ENCODE assay signal across 1 fruit fly cellular context in genomic region chr3L:18148418-18148973, dm6.
A peak's percentile ranks its signal among the peaks of the same experiment; 100 is the strongest.
TF ChIP-seq lines count a peak whose summit lies in the region.

Gene CG7330 (plus strand): TSS chr3L:18148923.

TF ChIP-seq in whole organism, embryonic, 481 proteins besides CTCF, POLR2A, EP300 and RAD21 (continued from another document and continues in another):
- TF ChIP-seq CG14441 (GFP tag; IDR thresholded peaks at IDR 0.05; lab: Robert Waterston, UW) (peak; percentile 85), unc-4 (GFP tag; IDR thresholded peaks at IDR 0.05; lab: Robert Waterston, UW; ENCODE audit: partially characterized antibody) (no peak), dm (GFP tag; optimal IDR thresholded peaks at IDR 0.05; lab: Kevin White, UChicago) (no peak), CG17829 (tag; optimal IDR thresholded peaks at IDR 0.05; lab: Kevin White, UChicago) (peak; percentile 91), CG7786 (GFP tag; optimal IDR thresholded peaks at IDR 0.05; lab: Kevin White, UChicago) (peak; percentile 10), CG18619 (GFP tag; optimal IDR thresholded peaks at IDR 0.05; lab: Kevin White, UChicago) (peak; percentile 91), CG10543 (GFP tag; optimal IDR thresholded peaks at IDR 0.05; lab: Kevin White, UChicago) (peak; percentile 89), Hr51 (GFP tag; optimal IDR thresholded peaks at IDR 0.05; lab: Kevin White, UChicago) (peak; percentile 39 to 99), Myb (GFP tag; optimal IDR thresholded peaks at IDR 0.05; lab: Kevin White, UChicago) (no peak), Hsf (GFP tag; optimal IDR thresholded peaks at IDR 0.05; lab: Kevin White, UChicago) (peak; percentile 77), CG6175 (GFP tag; IDR thresholded peaks at IDR 0.05; lab: Robert Waterston, UW) (no peak; the same call in 2 of the 3 replicates), fru (optimal IDR thresholded peaks at IDR 0.05; lab: Kevin White, UChicago) (no peak), Tbp (GFP tag; optimal IDR thresholded peaks at IDR 0.05; lab: Kevin White, UChicago) (no peak), mirr (GFP tag; optimal IDR thresholded peaks at IDR 0.05; lab: Kevin White, UChicago) (peak; percentile 43), Lim3 (GFP tag; IDR thresholded peaks at IDR 0.05; lab: Robert Waterston, UW) (0 out of 2 replicates have a peak, but pooled peaks have one; percentile 44), mam (GFP tag; optimal IDR thresholded peaks at IDR 0.05; lab: Kevin White, UChicago) (peak; percentile 54), CG3995 (GFP tag; optimal IDR thresholded peaks at IDR 0.05; lab: Kevin White, UChicago) (peak; percentile 71), abd-A (tag; optimal IDR thresholded peaks at IDR 0.05; lab: Kevin White, UChicago) (no peak), CG9817 (tag; optimal IDR thresholded peaks at IDR 0.05; lab: Kevin White, UChicago) (peak; percentile 90), tin (GFP tag; optimal IDR thresholded peaks at IDR 0.05; lab: Kevin White, UChicago) (peak; percentile 87), HmgZ (tag; optimal IDR thresholded peaks at IDR 0.05; lab: Kevin White, UChicago) (peak; percentile 93), wor (GFP tag; IDR thresholded peaks at IDR 0.05; lab: Robert Waterston, UW) (peak; percentile 92), prd (optimal IDR thresholded peaks at IDR 0.05; lab: Kevin White, UChicago) (no peak), prd (GFP tag; IDR thresholded peaks at IDR 0.05; lab: Robert Waterston, UW) (peak; percentile 83), Hr78 (GFP tag; optimal IDR thresholded peaks at IDR 0.05; lab: Kevin White, UChicago) (peak in 1 of 2 experiments; percentile 82), CG6813 (GFP tag; optimal IDR thresholded peaks at IDR 0.05; lab: Kevin White, UChicago) (peak; percentile 84), stwl (tag; optimal IDR thresholded peaks at IDR 0.05; lab: Kevin White, UChicago) (no peak), Ptx1 (GFP tag; IDR thresholded peaks at IDR 0.05; lab: Robert Waterston, UW) (peak; percentile 94), Scr (GFP tag; IDR thresholded peaks at IDR 0.05; lab: Robert Waterston, UW; ENCODE audit: partially characterized antibody) (no peak), Sry-δ (GFP tag; optimal IDR thresholded peaks at IDR 0.05; lab: Kevin White, UChicago) (peak; percentile 3), bigmax (GFP tag; optimal IDR thresholded peaks at IDR 0.05; lab: Kevin White, UChicago) (no peak), kah (GFP tag; optimal IDR thresholded peaks at IDR 0.05; lab: Kevin White, UChicago) (peak; percentile 87), CG14667 (GFP tag; IDR thresholded peaks at IDR 0.05; lab: Robert Waterston, UW) (peak; percentile 80), CG9215 (GFP tag; IDR thresholded peaks at IDR 0.05; lab: Robert Waterston, UW) (peak; percentile 82), CG17912 (GFP tag; optimal IDR thresholded peaks at IDR 0.05; lab: Kevin White, UChicago) (no peak), Mes4 (GFP tag; optimal IDR thresholded peaks at IDR 0.05; lab: Kevin White, UChicago) (no peak), Mrtf (GFP tag; IDR thresholded peaks at IDR 0.05; lab: Robert Waterston, UW) (peak; percentile 72), schlank (tag; optimal IDR thresholded peaks at IDR 0.05; lab: Kevin White, UChicago) (peak; percentile 60), gem (tag; optimal IDR thresholded peaks at IDR 0.05; lab: Kevin White, UChicago) (peak; percentile 97), CG12071 (GFP tag; optimal IDR thresholded peaks at IDR 0.05; lab: Kevin White, UChicago) (peak; percentile 79), CG34422 (GFP tag; IDR thresholded peaks at IDR 0.05; lab: Robert Waterston, UW) (peak; percentile 84), CG3065 (GFP tag; optimal IDR thresholded peaks at IDR 0.05; lab: Kevin White, UChicago) (peak; percentile 47), CG17612 (GFP tag; IDR thresholded peaks at IDR 0.05; lab: Robert Waterston, UW) (no peak; the same call in 1 of the 2 replicates), Fer2 (tag; optimal IDR thresholded peaks at IDR 0.05; lab: Kevin White, UChicago) (peak; percentile 84), sob (GFP tag; IDR thresholded peaks at IDR 0.05; lab: Robert Waterston, UW) (peak; percentile 86), CG17359 (tag; optimal IDR thresholded peaks at IDR 0.05; lab: Kevin White, UChicago) (peak; percentile 95), CG10147 (GFP tag; optimal IDR thresholded peaks at IDR 0.05; lab: Kevin White, UChicago) (peak; percentile 93), tup (GFP tag; optimal IDR thresholded peaks at IDR 0.05; lab: Kevin White, UChicago) (peak; percentile 41), odd (GFP tag; optimal IDR thresholded peaks at IDR 0.05; lab: Kevin White, UChicago) (peak; percentile 94), nerfin-2 (GFP tag; IDR thresholded peaks at IDR 0.05; lab: Robert Waterston, UW; ENCODE audit: partially characterized antibody) (no peak), CG17568 (GFP tag; optimal IDR thresholded peaks at IDR 0.05; lab: Kevin White, UChicago) (peak; percentile 72), wek (GFP tag; optimal IDR thresholded peaks at IDR 0.05; lab: Kevin White, UChicago) (no peak), CG6791 (GFP tag; IDR thresholded peaks at IDR 0.05; lab: Robert Waterston, UW; ENCODE audit: partially characterized antibody) (no peak), CG3407 (GFP tag; optimal IDR thresholded peaks at IDR 0.05; lab: Kevin White, UChicago) (peak; percentile 83), insv (GFP tag; optimal IDR thresholded peaks at IDR 0.05; lab: Kevin White, UChicago) (peak in 1 of 2 experiments; percentile 55), grau (tag; optimal IDR thresholded peaks at IDR 0.05; lab: Kevin White, UChicago) (peak; percentile 95), inv (GFP tag; IDR thresholded peaks at IDR 0.05; lab: Robert Waterston, UW; ENCODE audit: partially characterized antibody) (no peak), p53 (GFP tag; optimal IDR thresholded peaks at IDR 0.05; lab: Kevin White, UChicago) (no peak), sens (GFP tag; lab: Kevin White, UChicago) (peak; percentile 90), CG4730 (GFP tag; IDR thresholded peaks at IDR 0.05; lab: Robert Waterston, UW) (peak; percentile 85), CG6654 (GFP tag; optimal IDR thresholded peaks at IDR 0.05; lab: Kevin White, UChicago) (peak; percentile 63), CG15479 (GFP tag; optimal IDR thresholded peaks at IDR 0.05; lab: Kevin White, UChicago) (no peak), Hr39 (optimal IDR thresholded peaks at IDR 0.05; lab: Kevin White, UChicago) (no peak), CG32772 (GFP tag; IDR thresholded peaks at IDR 0.05; lab: Robert Waterston, UW) (peak; percentile 84), crp (GFP tag; optimal IDR thresholded peaks at IDR 0.05; lab: Kevin White, UChicago) (peak in 1 of 2 experiments; percentile 55), pb (GFP tag; optimal IDR thresholded peaks at IDR 0.05; lab: Kevin White, UChicago) (no peak), CG12659 (GFP tag; optimal IDR thresholded peaks at IDR 0.05; lab: Kevin White, UChicago) (peak; percentile 97), Atf-2 (GFP tag; optimal IDR thresholded peaks at IDR 0.05; lab: Kevin White, UChicago) (no peak), lilli (GFP tag; optimal IDR thresholded peaks at IDR 0.05; lab: Kevin White, UChicago) (peak; percentile 82), vfl (GFP tag; optimal IDR thresholded peaks at IDR 0.05; lab: Kevin White, UChicago) (no peak), kni (GFP tag; optimal IDR thresholded peaks at IDR 0.05; lab: Kevin White, UChicago) (peak; percentile 46), CG12942 (GFP tag; optimal IDR thresholded peaks at IDR 0.05; lab: Kevin White, UChicago) (peak; percentile 90), slbo (GFP tag; IDR thresholded peaks at IDR 0.05; lab: Robert Waterston, UW) (peak; percentile 86), phol (tag; optimal IDR thresholded peaks at IDR 0.05; lab: Kevin White, UChicago) (peak; percentile 95), BEAF-32 (GFP tag; optimal IDR thresholded peaks at IDR 0.05; lab: Kevin White, UChicago) (no peak), CG16863 (GFP tag; optimal IDR thresholded peaks at IDR 0.05; lab: Kevin White, UChicago) (peak; percentile 59), lola (GFP tag; optimal IDR thresholded peaks at IDR 0.05; lab: Kevin White, UChicago) (peak in 1 of 3 experiments; percentile 43), CG6254 (GFP tag; optimal IDR thresholded peaks at IDR 0.05; lab: Kevin White, UChicago) (peak; percentile 35), tap (tag; optimal IDR thresholded peaks at IDR 0.05; lab: Kevin White, UChicago) (peak; percentile 91), ssp (GFP tag; IDR thresholded peaks at IDR 0.05; lab: Robert Waterston, UW) (peak; percentile 81; the same call in 1 of the 2 replicates), yki (optimal IDR thresholded peaks at IDR 0.05; lab: Kevin White, UChicago) (no peak), YL-1 (GFP tag; optimal IDR thresholded peaks at IDR 0.05; lab: Kevin White, UChicago) (peak; percentile 56), ken (GFP tag; IDR thresholded peaks at IDR 0.05; lab: Robert Waterston, UW) (peak; percentile 66), CG2199 (GFP tag; IDR thresholded peaks at IDR 0.05; lab: Robert Waterston, UW) (0 out of 3 replicates have a peak, but pooled peaks have one; percentile 51), CG31441 (GFP tag; IDR thresholded peaks at IDR 0.05; lab: Robert Waterston, UW) (peak; percentile 98), Jarid2 (GFP tag; optimal IDR thresholded peaks at IDR 0.05; lab: Kevin White, UChicago) (peak; percentile 71), CG6765 (GFP tag; optimal IDR thresholded peaks at IDR 0.05; lab: Kevin White, UChicago) (peak; percentile 91), CG13894 (tag; optimal IDR thresholded peaks at IDR 0.05; lab: Kevin White, UChicago) (peak; percentile 29), CG3847 (GFP tag; IDR thresholded peaks at IDR 0.05; lab: Robert Waterston, UW) (peak; percentile 85), CG13624 (GFP tag; optimal IDR thresholded peaks at IDR 0.05; lab: Kevin White, UChicago) (peak; percentile 22), Sox100B (GFP tag; optimal IDR thresholded peaks at IDR 0.05; lab: Kevin White, UChicago) (peak; percentile 98), trh (GFP tag; optimal IDR thresholded peaks at IDR 0.05; lab: Kevin White, UChicago) (peak; percentile 69), Stat92E (GFP tag; optimal IDR thresholded peaks at IDR 0.05; lab: Kevin White, UChicago) (no peak), CG12104 (GFP tag; optimal IDR thresholded peaks at IDR 0.05; lab: Kevin White, UChicago) (peak; percentile 86), CG11398 (GFP tag; optimal IDR thresholded peaks at IDR 0.05; lab: Kevin White, UChicago) (no peak), vvl (GFP tag; IDR thresholded peaks at IDR 0.05; lab: Robert Waterston, UW) (peak; percentile 83), sna (GFP tag; IDR thresholded peaks at IDR 0.05; lab: Robert Waterston, UW; ENCODE audit: partially characterized antibody) (no peak), sim (GFP tag; IDR thresholded peaks at IDR 0.05; lab: Robert Waterston, UW) (0 out of 2 replicates have a peak, but pooled peaks have one; percentile 40), CG2712 (tag; optimal IDR thresholded peaks at IDR 0.05; lab: Kevin White, UChicago) (peak; percentile 93), CG9609 (GFP tag; optimal IDR thresholded peaks at IDR 0.05; lab: Kevin White, UChicago) (peak; percentile 23), Awh (GFP tag; IDR thresholded peaks at IDR 0.05; lab: Robert Waterston, UW) (peak; percentile 75), CG1233 (GFP tag; optimal IDR thresholded peaks at IDR 0.05; lab: Kevin White, UChicago) (peak; percentile 87), Dll (GFP tag; IDR thresholded peaks at IDR 0.05; lab: Robert Waterston, UW; ENCODE audit: partially characterized antibody) (no peak), CG7745 (tag; optimal IDR thresholded peaks at IDR 0.05; lab: Kevin White, UChicago) (no peak), cas (GFP tag; IDR thresholded peaks at IDR 0.05; lab: Robert Waterston, UW) (peak; percentile 63; the same call in 1 of the 2 replicates), CG31224 (GFP tag; IDR thresholded peaks at IDR 0.05; lab: Robert Waterston, UW) (peak; percentile 50), Gsc (GFP tag; IDR thresholded peaks at IDR 0.05; lab: Robert Waterston, UW) (no peak; the same call in 1 of the 2 replicates), klu (GFP tag; IDR thresholded peaks at IDR 0.05; lab: Robert Waterston, UW) (peak; percentile 82), CG1603 (tag; optimal IDR thresholded peaks at IDR 0.05; lab: Kevin White, UChicago) (peak; percentile 44), pan (optimal IDR thresholded peaks at IDR 0.05; lab: Kevin White, UChicago) (no peak), pan (GFP tag; optimal IDR thresholded peaks at IDR 0.05 in 1 of 2, IDR thresholded peaks at IDR 0.05 in 1 of 2) (peak in 1 of 2 experiments; percentile 90), Kr (GFP tag; optimal IDR thresholded peaks at IDR 0.05; lab: Kevin White, UChicago) (no peak), fu2 (GFP tag; optimal IDR thresholded peaks at IDR 0.05; lab: Kevin White, UChicago) (peak; percentile 42), CG18011 (GFP tag; optimal IDR thresholded peaks at IDR 0.05; lab: Kevin White, UChicago) (peak; percentile 80), esg (GFP tag; conservative IDR thresholded peaks at IDR 0.05; lab: Robert Waterston, UW) (peak; percentile 92), CG6854 (GFP tag; optimal IDR thresholded peaks at IDR 0.05; lab: Kevin White, UChicago) (peak; percentile 90), CG15011 (GFP tag; optimal IDR thresholded peaks at IDR 0.05; lab: Kevin White, UChicago) (peak; percentile 90), tio (GFP tag; optimal IDR thresholded peaks at IDR 0.05; lab: Kevin White, UChicago) (peak; percentile 92), jigr1 (GFP tag; IDR thresholded peaks at IDR 0.05; lab: Robert Waterston, UW) (peak; percentile 89), CG11696 (GFP tag; IDR thresholded peaks at IDR 0.05; lab: Robert Waterston, UW) (peak; percentile 51), CG7839 (tag; optimal IDR thresholded peaks at IDR 0.05; lab: Kevin White, UChicago) (peak; percentile 96), Lhr (GFP tag; optimal IDR thresholded peaks at IDR 0.05; lab: Kevin White, UChicago) (peak; percentile 55), CG33213 (GFP tag; optimal IDR thresholded peaks at IDR 0.05; lab: Kevin White, UChicago) (peak; percentile 6), zen (tag; optimal IDR thresholded peaks at IDR 0.05; lab: Kevin White, UChicago) (peak; percentile 69), Six4 (GFP tag; optimal IDR thresholded peaks at IDR 0.05; lab: Kevin White, UChicago) (peak; percentile 76), MBD-R2 (GFP tag; IDR thresholded peaks at IDR 0.05; lab: Robert Waterston, UW) (peak; percentile 46; the same call in 1 of the 2 replicates), maf-S (GFP tag; optimal IDR thresholded peaks at IDR 0.05; lab: Kevin White, UChicago) (no peak), CG16815 (GFP tag; optimal IDR thresholded peaks at IDR 0.05; lab: Kevin White, UChicago) (peak; percentile 70), chm (GFP tag; IDR thresholded peaks at IDR 0.05; lab: Robert Waterston, UW) (no peak), pita (GFP tag; optimal IDR thresholded peaks at IDR 0.05; lab: Kevin White, UChicago) (no peak), Doc2 (GFP tag; IDR thresholded peaks at IDR 0.05; lab: Robert Waterston, UW) (peak; percentile 21; the same call in 1 of the 2 replicates)
